Fruit fly (Drosophila melanogaster) whole organism, embryonic: Measurements from ENCODE around the gene CG6126.
A peak's percentile ranks its signal among the peaks of the same experiment; 100 is the strongest.

Experiments
- Blimp-1 ChIP-seq: fragments of 200-800 bp; sonication (Bioruptor generic); optimal IDR thresholded peaks from 3 replicates; lab custom pipeline; 2018; ENCODE audit warnings: missing biosample characterization, missing genetic modification characterization, mild to moderate bottlenecking, moderate library complexity, missing genetic modification reagents
- CG17568 ChIP-seq: fragments of 200-800 bp; sonication (Bioruptor generic); optimal IDR thresholded peaks from 2 replicates; lab custom pipeline; 2018; ENCODE audit warnings: missing biosample characterization, mild to moderate bottlenecking, missing genetic modification characterization, moderate library complexity
- CG1832 ChIP-seq: fragments of 200-800 bp; sonication (Bioruptor generic); optimal IDR thresholded peaks from 2 replicates; lab custom pipeline; 2017; ENCODE audit warnings: missing biosample characterization, mild to moderate bottlenecking, missing genetic modification characterization, inconsistent platforms
- CG18599 ChIP-seq: fragments of 200-800 bp; sonication (Bioruptor generic); optimal IDR thresholded peaks from 3 replicates; lab custom pipeline; 2017; ENCODE audit warnings: missing biosample characterization, missing genetic modification characterization, mild to moderate bottlenecking, moderate library complexity, missing genetic modification reagents
- CG2120 ChIP-seq: fragments of 200-800 bp; sonication (Bioruptor generic); optimal IDR thresholded peaks from 3 replicates; lab custom pipeline; 2016; ENCODE audit warnings: missing biosample characterization, missing genetic modification characterization
- CG2712 ChIP-seq: fragments of 200-800 bp; optimal IDR thresholded peaks from 3 replicates; lab custom pipeline; 2019; ENCODE audit warnings: missing biosample characterization, mild to moderate bottlenecking, missing genetic modification characterization, moderate library complexity
- CG30403 ChIP-seq: fragments of 200-800 bp; sonication (Bioruptor generic); optimal IDR thresholded peaks from 3 replicates; lab custom pipeline; 2016; ENCODE audit warnings: missing biosample characterization, missing genetic modification characterization
- CG34376 ChIP-seq: fragments of 200-800 bp; sonication (Bioruptor generic); optimal IDR thresholded peaks from 2 replicates; lab custom pipeline; 2018; ENCODE audit warnings: missing biosample characterization, mild to moderate bottlenecking, missing genetic modification characterization
- CG42726 ChIP-seq: fragments of 200-800 bp; sonication (Bioruptor generic); IDR thresholded peaks from 2 replicates; pipeline ENCODE4 v1.3.6; 2022; ENCODE audit warnings: missing biosample characterization, missing genetic modification characterization; ENCODE audit not compliant: partially characterized antibody
- CG6765 ChIP-seq: fragments of 200-800 bp; sonication (Bioruptor generic); optimal IDR thresholded peaks from 3 replicates; lab custom pipeline; 2017; ENCODE audit warnings: missing biosample characterization, mild to moderate bottlenecking, missing genetic modification characterization
- CG7357 ChIP-seq: fragments of 200-800 bp; sonication (Bioruptor generic); IDR thresholded peaks from 3 replicates; pipeline ENCODE4 v1.3.6; 2022; ENCODE audit warnings: missing biosample characterization, missing genetic modification characterization
- CG7839 ChIP-seq: fragments of 200-800 bp; sonication (Bioruptor generic); optimal IDR thresholded peaks from 3 replicates; lab custom pipeline; 2018; ENCODE audit warnings: missing biosample characterization, mild to moderate bottlenecking, missing genetic modification characterization, moderate library complexity
- CG7987 ChIP-seq: fragments of 200-800 bp; sonication (Bioruptor generic); optimal IDR thresholded peaks from 2 replicates; lab custom pipeline; 2018; ENCODE audit warnings: missing biosample characterization, mild to moderate bottlenecking, missing genetic modification characterization, moderate library complexity
- CG8765 ChIP-seq: fragments of 200-800 bp; sonication (Bioruptor generic); IDR thresholded peaks from 2 replicates; pipeline ENCODE4 v1.3.6; 2022; ENCODE audit warnings: missing biosample characterization, missing genetic modification characterization
- Chrac-16 ChIP-seq: fragments of 200-800 bp; sonication (Bioruptor generic); optimal IDR thresholded peaks from 3 replicates; lab custom pipeline; 2016; ENCODE audit warnings: missing biosample characterization, missing genetic modification characterization
- D19B ChIP-seq: fragments of 200-800 bp; sonication (Bioruptor generic); optimal IDR thresholded peaks from 2 replicates; lab custom pipeline; 2017; ENCODE audit warnings: missing biosample characterization, mild to moderate bottlenecking, missing genetic modification characterization
- Deaf1 ChIP-seq: fragments of 200-800 bp; optimal IDR thresholded peaks from 3 replicates; lab custom pipeline; 2019; ENCODE audit warnings: missing biosample characterization, mild to moderate bottlenecking, missing genetic modification characterization, moderate library complexity
- Ets65A ChIP-seq: fragments of 200-800 bp; sonication (Bioruptor generic); peaks from one replicate; lab custom pipeline; 2016; ENCODE audit warnings: missing biosample characterization, missing genetic modification characterization
- HLH3B ChIP-seq: fragments of 200-800 bp; sonication (Bioruptor generic); IDR thresholded peaks from 2 replicates; pipeline ENCODE4 v1.3.6; 2022; ENCODE audit warnings: missing biosample characterization, missing genetic modification characterization
- Hand ChIP-seq: fragments of 200-800 bp; sonication (Bioruptor generic); optimal IDR thresholded peaks from 2 replicates; lab custom pipeline; 2017; ENCODE audit warnings: mild to moderate bottlenecking, missing biosample characterization, missing genetic modification reagents, missing genetic modification characterization
- HmgZ ChIP-seq: fragments of 200-800 bp; sonication (Bioruptor generic); optimal IDR thresholded peaks from 2 replicates; lab custom pipeline; 2018; ENCODE audit warnings: missing biosample characterization, mild to moderate bottlenecking, missing genetic modification characterization
- Hsf ChIP-seq: fragments of 200-800 bp; sonication (Bioruptor generic); optimal IDR thresholded peaks from 3 replicates; lab custom pipeline; 2016; ENCODE audit warnings: missing biosample characterization, missing genetic modification characterization
- Jarid2 ChIP-seq: fragments of 200-800 bp; sonication (Bioruptor generic); optimal IDR thresholded peaks from 3 replicates; lab custom pipeline; 2017; ENCODE audit warnings: mild to moderate bottlenecking, missing biosample characterization, missing genetic modification reagents, missing genetic modification characterization
- MTF-1 ChIP-seq: fragments of 200-800 bp; sonication (Bioruptor generic); optimal IDR thresholded peaks from 2 replicates; lab custom pipeline; 2018; ENCODE audit warnings: missing biosample characterization, mild to moderate bottlenecking, missing genetic modification characterization, borderline replicate concordance
- Meics ChIP-seq: fragments of 200-800 bp; sonication (Bioruptor generic); optimal IDR thresholded peaks from 2 replicates; lab custom pipeline; 2017; ENCODE audit warnings: missing biosample characterization, mild to moderate bottlenecking, missing genetic modification characterization
- Six4 ChIP-seq: fragments of 200-800 bp; sonication (Bioruptor generic); optimal IDR thresholded peaks from 2 replicates; lab custom pipeline; 2016; ENCODE audit warnings: missing biosample characterization, missing genetic modification characterization
- Spps ChIP-seq: fragments of 200-800 bp; sonication (Bioruptor generic); optimal IDR thresholded peaks from 2 replicates; lab custom pipeline; 2018; ENCODE audit warnings: missing biosample characterization, mild to moderate bottlenecking, missing genetic modification characterization
- Vsx1 ChIP-seq: fragments of 200-800 bp; sonication (Bioruptor generic); optimal IDR thresholded peaks from 2 replicates; lab custom pipeline; 2017; ENCODE audit warnings: missing biosample characterization, mild to moderate bottlenecking, missing genetic modification characterization, missing genetic modification reagents
- caup ChIP-seq: fragments of 200-800 bp; sonication (Bioruptor generic); optimal IDR thresholded peaks from 3 replicates; lab custom pipeline; 2017; ENCODE audit warnings: missing biosample characterization, mild to moderate bottlenecking, missing genetic modification characterization, moderate library complexity; ENCODE audit not compliant: severe bottlenecking
- disco-r ChIP-seq: fragments of 200-800 bp; sonication (Bioruptor generic); optimal IDR thresholded peaks from 2 replicates; lab custom pipeline; 2016; ENCODE audit warnings: missing biosample characterization, missing genetic modification characterization
- ems ChIP-seq: fragments of 200-800 bp; sonication (Bioruptor generic); optimal IDR thresholded peaks from 3 replicates; lab custom pipeline; 2016; ENCODE audit warnings: missing biosample characterization, missing genetic modification characterization
- grn ChIP-seq: fragments of 200-800 bp; sonication (Bioruptor generic); optimal IDR thresholded peaks from 3 replicates; lab custom pipeline; 2017; ENCODE audit warnings: missing biosample characterization, missing genetic modification characterization
- gsb-n ChIP-seq: fragments of 200-800 bp; sonication (Bioruptor generic); optimal IDR thresholded peaks from 3 replicates; lab custom pipeline; 2018; ENCODE audit warnings: missing biosample characterization, mild to moderate bottlenecking, missing genetic modification characterization
- ind ChIP-seq: fragments of 200-800 bp; sonication (Bioruptor generic); optimal IDR thresholded peaks from 3 replicates; lab custom pipeline; 2016; ENCODE audit warnings: missing biosample characterization, missing genetic modification characterization
- kah ChIP-seq: fragments of 200-800 bp; sonication (Bioruptor generic); optimal IDR thresholded peaks from 2 replicates; lab custom pipeline; 2018; ENCODE audit warnings: missing biosample characterization, mild to moderate bottlenecking, missing genetic modification characterization
- lab ChIP-seq: fragments of 200-800 bp; sonication (Bioruptor generic); optimal IDR thresholded peaks from 3 replicates; lab custom pipeline; 2017; ENCODE audit warnings: missing biosample characterization, missing genetic modification characterization, mild to moderate bottlenecking, moderate library complexity, missing genetic modification reagents
- maf-S ChIP-seq: fragments of 200-800 bp; sonication (Bioruptor generic); optimal IDR thresholded peaks from 2 replicates; lab custom pipeline; 2016; ENCODE audit warnings: missing biosample characterization, missing genetic modification characterization
- pfk ChIP-seq: fragments of 200-800 bp; sonication (Bioruptor generic); optimal IDR thresholded peaks from 2 replicates; lab custom pipeline; 2018; ENCODE audit warnings: missing biosample characterization, mild to moderate bottlenecking, missing genetic modification characterization, moderate library complexity
- pho ChIP-seq: fragments of 200-800 bp; sonication (Bioruptor generic); optimal IDR thresholded peaks from 2 replicates; lab custom pipeline; 2016; ENCODE audit warnings: missing biosample characterization, missing genetic modification characterization
- pros ChIP-seq: fragments of 200-800 bp; sonication (Bioruptor generic); optimal IDR thresholded peaks from 3 replicates; lab custom pipeline; 2019; ENCODE audit warnings: missing biosample characterization, mild to moderate bottlenecking, missing genetic modification characterization, moderate library complexity
- psq ChIP-seq: fragments of 200-800 bp; sonication (Bioruptor generic); optimal IDR thresholded peaks from 2 replicates; lab custom pipeline; 2017; ENCODE audit warnings: missing biosample characterization, missing genetic modification characterization
- pzg ChIP-seq: fragments of 200-800 bp; sonication (Bioruptor generic); optimal IDR thresholded peaks from 3 replicates; lab custom pipeline; 2018; ENCODE audit warnings: missing biosample characterization, mild to moderate bottlenecking, missing genetic modification characterization, moderate library complexity
- run ChIP-seq: fragments of 200-800 bp; sonication (Bioruptor generic); optimal IDR thresholded peaks from 3 replicates; lab custom pipeline; 2018; ENCODE audit warnings: missing biosample characterization, mild to moderate bottlenecking, missing genetic modification characterization
- scrt ChIP-seq: fragments of 200-800 bp; sonication (Bioruptor generic); optimal IDR thresholded peaks from 2 replicates; lab custom pipeline; 2018; ENCODE audit warnings: missing biosample characterization, mild to moderate bottlenecking, missing genetic modification characterization, moderate library complexity
- sd ChIP-seq: fragments of 200-800 bp; sonication (Bioruptor generic); optimal IDR thresholded peaks from 3 replicates; lab custom pipeline; 2018; ENCODE audit warnings: missing biosample characterization, mild to moderate bottlenecking, missing genetic modification characterization, moderate library complexity
- slp2 ChIP-seq: fragments of 200-800 bp; sonication (Bioruptor generic); optimal IDR thresholded peaks from 2 replicates; lab custom pipeline; 2016; ENCODE audit warnings: missing biosample characterization, missing genetic modification characterization
- tna ChIP-seq: fragments of 200-800 bp; sonication (Bioruptor generic); IDR thresholded peaks from 2 replicates; pipeline ENCODE4 v1.3.6; 2022; ENCODE audit warnings: missing biosample characterization, missing genetic modification characterization; ENCODE audit not compliant: partially characterized antibody
- zen2 ChIP-seq: fragments of 200-800 bp; sonication (Bioruptor generic); IDR thresholded peaks from 3 replicates; pipeline ENCODE4 v1.3.6; 2022; ENCODE audit warnings: missing biosample characterization, missing genetic modification characterization; ENCODE audit not compliant: partially characterized antibody

The CG6126 gene

dm6 chr3R:16241102-16241779, 38.4 kb upstream of the CG6126 start (continued):
- TF ChIP-seq pfk (peak; percentile 92), Blimp-1 (GFP tag; lab: Kevin White, UChicago) (peak; percentile 15), Jarid2 (GFP tag; lab: Kevin White, UChicago) (peak; percentile 94), CG30403 (GFP tag; lab: Kevin White, UChicago) (no peak), CG18599 (GFP tag; lab: Kevin White, UChicago) (peak; percentile 33), tna (GFP tag; lab: Robert Waterston, UW) (no peak), CG2712 (tag; lab: Kevin White, UChicago) (peak; percentile 3), sd (tag; lab: Kevin White, UChicago) (peak; percentile 96), D19B (GFP tag; lab: Kevin White, UChicago) (peak; percentile 57), CG42726 (no peak), caup (GFP tag; lab: Kevin White, UChicago) (peak; percentile 21), CG6765 (GFP tag; lab: Kevin White, UChicago) (no peak), HmgZ (tag; lab: Kevin White, UChicago) (peak; percentile 91), scrt (GFP tag; lab: Kevin White, UChicago) (peak; percentile 35), MTF-1 (peak; percentile 46), grn (GFP tag; lab: Kevin White, UChicago) (peak; percentile 61), Spps (tag; lab: Kevin White, UChicago) (no peak), Six4 (GFP tag; lab: Kevin White, UChicago) (peak; percentile 42), pzg (GFP tag; lab: Kevin White, UChicago) (peak; percentile 31), pho (GFP tag; lab: Kevin White, UChicago) (peak; percentile 51), CG34376 (peak; percentile 92), CG17568 (GFP tag; lab: Kevin White, UChicago) (peak; percentile 50), maf-S (peak; percentile 43), CG1832 (GFP tag; lab: Kevin White, UChicago) (peak; percentile 17), run (peak; percentile 13), CG2120 (GFP tag; lab: Kevin White, UChicago) (peak; percentile 56), ind (peak; percentile 8), pros (GFP tag; lab: Kevin White, UChicago) (peak; percentile 96), psq (GFP tag; lab: Kevin White, UChicago) (peak; percentile 89), Vsx1 (GFP tag; lab: Kevin White, UChicago) (no peak), kah (GFP tag; lab: Kevin White, UChicago) (peak; percentile 9), CG8765 (GFP tag; lab: Robert Waterston, UW) (no peak), HLH3B (GFP tag; lab: Robert Waterston, UW) (no peak), slp2 (no peak), Meics (GFP tag; lab: Kevin White, UChicago) (no peak), gsb-n (tag; lab: Kevin White, UChicago) (peak; percentile 29), zen2 (no peak), disco-r (GFP tag; lab: Kevin White, UChicago) (no peak), Hsf (GFP tag; lab: Kevin White, UChicago) (peak; percentile 38), CG7839 (tag; lab: Kevin White, UChicago) (no peak), CG7987 (GFP tag; lab: Kevin White, UChicago) (peak; percentile 69), Hand (peak; percentile 39), ems (GFP tag; lab: Kevin White, UChicago) (peak; percentile 47), CG7357 (GFP tag; lab: Robert Waterston, UW) (0 out of 3 replicates have a peak, but pooled peaks have one; percentile 16), Ets65A (GFP tag; lab: Kevin White, UChicago) (peak; percentile 33), Chrac-16 (GFP tag; lab: Kevin White, UChicago) (peak; percentile 31), Deaf1 (peak; percentile 98), lab (peak; percentile 81)
